Fruit fly (Drosophila melanogaster) S2 (cell line): ENCODE data around the gene CG45072.

Source experiments
- CG8478 ChIP-seq: fragments of >200 bp; optimal IDR thresholded peaks from 2 replicates; lab custom pipeline; 2018
- CTCF ChIP-seq, 2 experiments: fragments of >200 bp; optimal IDR thresholded peaks; 2 replicates each; lab custom pipeline; 2018

DNA sequence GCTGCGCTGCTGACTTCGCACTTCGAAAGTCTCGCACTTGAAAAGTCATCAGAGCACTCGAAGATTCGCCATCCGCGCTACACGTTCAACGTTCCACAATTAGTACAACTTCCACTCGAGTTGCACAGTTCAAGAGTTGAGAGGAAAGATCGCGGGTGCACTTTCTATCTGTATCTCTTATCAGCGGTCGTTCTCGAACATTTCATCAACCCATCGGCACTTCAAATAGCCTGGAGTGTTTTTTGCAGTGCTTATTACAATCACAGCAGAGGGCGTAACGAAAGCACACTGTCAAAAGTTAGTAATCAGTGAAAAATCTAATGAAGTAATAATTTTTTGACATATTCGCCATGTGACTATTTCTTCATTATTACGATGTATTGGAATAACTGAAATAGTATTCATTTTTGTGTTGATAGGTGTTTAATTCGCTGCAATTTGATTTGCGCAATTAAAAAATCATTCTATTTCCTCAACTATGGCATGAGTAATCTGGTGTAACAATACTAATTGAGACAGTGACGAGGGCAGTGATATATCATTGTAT is 21.6 kb downstream of the CG45072 start:
- no peak for TF ChIP-seq CTCF (optimal IDR thresholded peaks at IDR 0.05; lab: Kevin White, UChicago)
- TF ChIP-seq CG8478 (lab: Kevin White, UChicago): no peak
